Worm (Caenorhabditis elegans) whole organism, young adult: ENCODE data around the gene gnrr-7.
"Not testable (repeated sequence)": the region's sequence is repeated elsewhere in the genome, so short reads cannot be mapped to it uniquely, and the experiment has no call there.

Source experiments
- F23B12.7 ChIP-seq: sonication (generic microtip); optimal IDR thresholded peaks from 2 replicates; lab custom pipeline; 2017; ENCODE audit warnings: missing genetic modification characterization, mild to moderate bottlenecking, missing compliant biosample characterization, antibody characterized with exemption, moderate library complexity; ENCODE audit not compliant: insufficient read depth
- F33H1.4 ChIP-seq: fragments of 200-800 bp; sonication (Bioruptor generic); IDR thresholded peaks from 2 replicates; pipeline ENCODE4 v1.3.6; 2022; ENCODE audit warnings: missing genetic modification reagents, missing genetic modification characterization, missing compliant biosample characterization
- F49E8.2 ChIP-seq: sonication (generic microtip); optimal IDR thresholded peaks from 3 replicates; lab custom pipeline; 2017; ENCODE audit warnings: missing genetic modification characterization, mild to moderate bottlenecking, missing compliant biosample characterization, antibody characterized with exemption, moderate library complexity; ENCODE audit not compliant: insufficient read depth
- F55B11.4 ChIP-seq: sonication (generic microtip); optimal IDR thresholded peaks from 2 replicates; lab custom pipeline; 2016; ENCODE audit warnings: missing compliant biosample characterization, missing genetic modification characterization, borderline replicate concordance; ENCODE audit not compliant: insufficient read depth
- aptf-3 ChIP-seq: fragments of 200-800 bp; sonication (Bioruptor generic); IDR thresholded peaks from 2 replicates; pipeline ENCODE4 v1.3.6; 2022; ENCODE audit warnings: missing genetic modification characterization, missing compliant biosample characterization
- bed-1 ChIP-seq: fragments of 200-800 bp; sonication (Bioruptor generic); IDR thresholded peaks from 2 replicates; pipeline ENCODE4 v1.3.6; 2022; ENCODE audit warnings: missing genetic modification reagents, missing genetic modification characterization, missing compliant biosample characterization
- ceh-91 ChIP-seq: fragments of 200-800 bp; sonication (Bioruptor generic); IDR thresholded peaks from 2 replicates; pipeline ENCODE4 v1.3.6; 2022; ENCODE audit warnings: missing genetic modification reagents, missing genetic modification characterization, missing compliant biosample characterization
- lin-40 ChIP-seq: sonication (generic microtip); optimal IDR thresholded peaks from 2 replicates; lab custom pipeline; 2016; ENCODE audit warnings: missing genetic modification characterization, mild to moderate bottlenecking, missing compliant biosample characterization, missing genotype, missing genetic modification reagents
- mcd-1 ChIP-seq: fragments of 200-800 bp; sonication (Bioruptor generic); IDR thresholded peaks from 2 replicates; pipeline ENCODE4 v1.3.6; 2022; ENCODE audit warnings: missing genetic modification reagents, missing genetic modification characterization, missing compliant biosample characterization
- snpc-4 ChIP-seq, 5 experiments: fragments of 150-350 bp in 1 of 5; sonication (generic microtip) in 4 of 5; optimal IDR thresholded peaks; 2 replicates each; lab custom pipeline; 2014 to 2018; ENCODE audit warnings: missing genetic modification characterization in 5 of 5, missing biosample characterization in 3 of 5, antibody characterized with exemption in 2 of 5, mild to moderate bottlenecking in 2 of 5, missing compliant biosample characterization in 2 of 5, missing genotype in 2 of 5, moderate library complexity in 2 of 5, missing genetic modification reagents in 1 of 5
- tbp1 ChIP-seq: fragments of 200-800 bp; sonication (Bioruptor generic); optimal IDR thresholded peaks from 2 replicates; lab custom pipeline; 2018; ENCODE audit warnings: mild to moderate bottlenecking, missing genetic modification characterization, missing compliant biosample characterization

ce11 chrX:11199833-11200232, 14.2 kb downstream of the gnrr-7 start:
- not testable (repeated sequence) for TF ChIP-seq ceh-91; bed-1 (GFP tag; lab: Robert Waterston, UW); F49E8.2 (tag; lab: Kevin White, UChicago); aptf-3 (GFP tag; lab: Robert Waterston, UW); F33H1.4; tbp1 (GFP tag; lab: Kevin White, UChicago); snpc-4 (GFP tag; optimal IDR thresholded peaks at IDR 0.05; lab: Kevin White, UChicago); snpc-4 (tag; optimal IDR thresholded peaks at IDR 0.05; lab: Kevin White, UChicago); F55B11.4 (tag; lab: Kevin White, UChicago); lin-40 (tag; lab: Kevin White, UChicago); mcd-1 (GFP tag; lab: Robert Waterston, UW); F23B12.7
